Worm (Caenorhabditis elegans): ENCODE data around the gene ubq-1.

The ubq-1 gene

ce11 chrIII:5902558-5902957, 37.5 kb upstream of the ubq-1 start:
- TF ChIP-seq mxl-2 (GFP tag; conservative IDR thresholded peaks at IDR 0.05) = no peak

ce11 chrIII:5906059-5906458, 34.0 kb upstream of the ubq-1 start, which contains the start of gene dpff-1:
dpff-1 (minus strand) TSS chrIII:5906346.
- no peak for TF ChIP-seq nhr-237 (tag; optimal IDR thresholded peaks at IDR 0.05)
- no peak for TF ChIP-seq ceh-82 (tag; optimal IDR thresholded peaks at IDR 0.05)
- TF ChIP-seq mep-1 (tag; optimal IDR thresholded peaks at IDR 0.05) = peak; percentile 12
- TF ChIP-seq ZK337.2 (GFP tag; IDR thresholded peaks at IDR 0.05) = no peak
- peak; percentile 12 for TF ChIP-seq hlh-11 (tag; optimal IDR thresholded peaks at IDR 0.05)
- 0 out of 2 replicates have a peak, but pooled peaks have one; percentile 7 for TF ChIP-seq dmd-6 (GFP tag; IDR thresholded peaks at IDR 0.05)
- no peak for TF ChIP-seq ceh-32 (tag; optimal IDR thresholded peaks at IDR 0.05; ENCODE audit: poor library complexity)
- TF ChIP-seq hif-1 (tag; optimal IDR thresholded peaks at IDR 0.05) = no peak
- no peak for TF ChIP-seq madf-5 (GFP tag; IDR thresholded peaks at IDR 0.05)
- TF ChIP-seq hmg-1.1 (GFP tag; IDR thresholded peaks at IDR 0.05) = peak; percentile 39; the same call in 1 of the 2 replicates
- TF ChIP-seq lsy-2 (tag; optimal IDR thresholded peaks at IDR 0.05) = peak in 1 of 2 experiments; percentile 43
- TF ChIP-seq mes-2 (tag; optimal IDR thresholded peaks at IDR 0.05; ENCODE audit: poor library complexity, severe bottlenecking) = peak; percentile 64
- TF ChIP-seq dve-1 (tag; optimal IDR thresholded peaks at IDR 0.05; ENCODE audit: insufficient read depth) = peak; percentile 30
- no peak for TF ChIP-seq F49E8.2 (tag; optimal IDR thresholded peaks at IDR 0.05; ENCODE audit: borderline replicate concordance)
- no peak for TF ChIP-seq lin-38 (GFP tag; IDR thresholded peaks at IDR 0.05)
- TF ChIP-seq hlh-30 (tag; optimal IDR thresholded peaks at IDR 0.05; ENCODE audit: insufficient read depth) = peak; percentile 16
- TF ChIP-seq snpc-1.2 (GFP tag; IDR thresholded peaks at IDR 0.05) = no peak
- no peak for TF ChIP-seq tra-1 (GFP tag; IDR thresholded peaks at IDR 0.05)
- no peak for TF ChIP-seq daf-19 (GFP tag; conservative IDR thresholded peaks at IDR 0.05)
- TF ChIP-seq set-16 (GFP tag; IDR thresholded peaks at IDR 0.05) = no peak
- no peak for TF ChIP-seq nhr-25 (tag; optimal IDR thresholded peaks at IDR 0.05; ENCODE audit: borderline replicate concordance, insufficient read depth)

ce11 chrIII:5906749-5907148, 33.3 kb upstream of the ubq-1 start, which contains the start of gene erd-2.2:
erd-2.2 (plus strand) TSS chrIII:5907049.
- TF ChIP-seq lin-15B (tag; optimal IDR thresholded peaks at IDR 0.05) (no peak), lir-3 (tag; optimal IDR thresholded peaks at IDR 0.05) (no peak), daf-12 (tag; optimal IDR thresholded peaks at IDR 0.05) (no peak), daf-16 (GFP tag; optimal IDR thresholded peaks at IDR 0.05) (no peak), daf-16 (tag; optimal IDR thresholded peaks at IDR 0.05) (peak; percentile 62), spr-3 (GFP tag; optimal IDR thresholded peaks at IDR 0.05) (no peak), mep-1 (tag; optimal IDR thresholded peaks at IDR 0.05) (no peak)

ce11 chrIII:5908408-5908807, 31.6 kb upstream of the ubq-1 start, which contains the start of gene C28H8.3:
C28H8.3 (plus strand) TSS chrIII:5908700.
- TF ChIP-seq unc-130 (GFP tag; optimal IDR thresholded peaks at IDR 0.05) (no peak), zip-11 (GFP tag; IDR thresholded peaks at IDR 0.05) (no peak), nhr-111 (GFP tag; optimal IDR thresholded peaks at IDR 0.05) (no peak), pha-4 (GFP tag; IDR thresholded peaks at IDR 0.05) (no peak), pha-4 (tag; optimal IDR thresholded peaks at IDR 0.05) (no peak), F49E8.2 (tag; optimal IDR thresholded peaks at IDR 0.05; ENCODE audit: borderline replicate concordance) (no peak), lir-3 (tag; optimal IDR thresholded peaks at IDR 0.05) (no peak), dmd-6 (GFP tag; IDR thresholded peaks at IDR 0.05) (no peak), mxl-2 (GFP tag; conservative IDR thresholded peaks at IDR 0.05) (no peak), egl-27 (tag; optimal IDR thresholded peaks at IDR 0.05) (no peak), F44E2.7 (GFP tag; IDR thresholded peaks at IDR 0.05) (no peak), lin-1 (GFP tag; IDR thresholded peaks at IDR 0.05) (no peak), daf-8 (GFP tag; IDR thresholded peaks at IDR 0.05) (no peak), T20F7.1 (GFP tag; optimal IDR thresholded peaks at IDR 0.05) (no peak), daf-16 (GFP tag; optimal IDR thresholded peaks at IDR 0.05) (peak in 1 of 2 experiments; percentile 3), daf-16 (tag; optimal IDR thresholded peaks at IDR 0.05) (peak; percentile 3), daf-19 (GFP tag; conservative IDR thresholded peaks at IDR 0.05) (no peak), lin-38 (GFP tag; IDR thresholded peaks at IDR 0.05) (peak; percentile 53), ceh-82 (tag; optimal IDR thresholded peaks at IDR 0.05) (no peak)
